Worm (Caenorhabditis elegans) whole organism, L4 larva: Measurements from ENCODE around the gene unc-50.
A peak's percentile ranks its signal among the peaks of the same experiment; 100 is the strongest.

Experiments used
- D1046.2 ChIP-seq: fragments of 200-800 bp; sonication (Bioruptor generic); IDR thresholded peaks from 2 replicates; pipeline ENCODE4 v1.3.6; 2022; ENCODE audit warnings: missing genetic modification characterization, missing compliant biosample characterization
- Y105C5A.15 ChIP-seq: fragments of 200-800 bp; sonication (Bioruptor generic); IDR thresholded peaks from 2 replicates; pipeline ENCODE4 v1.3.6; 2022; ENCODE audit warnings: missing genetic modification characterization, missing compliant biosample characterization
- Y48G9A.11 ChIP-seq: fragments of 200-800 bp; sonication (Bioruptor generic); IDR thresholded peaks from 2 replicates; pipeline ENCODE4 v1.3.6; 2022; ENCODE audit warnings: missing genetic modification reagents, missing genetic modification characterization, missing compliant biosample characterization
- Y75B8A.6 ChIP-seq: fragments of 200-800 bp; sonication (Bioruptor generic); IDR thresholded peaks from 2 replicates; pipeline ENCODE4 v1.3.6; 2022; ENCODE audit warnings: missing genetic modification reagents, missing genetic modification characterization, missing compliant biosample characterization
- ZK337.2 ChIP-seq: fragments of 200-800 bp; sonication (Bioruptor generic); IDR thresholded peaks from 2 replicates; pipeline ENCODE4 v1.3.6; 2022; ENCODE audit warnings: missing genetic modification reagents, missing genetic modification characterization, missing compliant biosample characterization
- ama-1 ChIP-seq: fragments of 150-350 bp; optimal IDR thresholded peaks from 2 replicates; lab custom pipeline; 2014; ENCODE audit warnings: inconsistent platforms, mixed read lengths
- attf-4 ChIP-seq: sonication (generic microtip); optimal IDR thresholded peaks from 3 replicates; lab custom pipeline; 2017; ENCODE audit warnings: missing biosample characterization, missing genetic modification characterization
- ceh-20 ChIP-seq: fragments of 200-800 bp; sonication (Bioruptor generic); IDR thresholded peaks from 2 replicates; pipeline ENCODE4 v1.3.6; 2022; ENCODE audit warnings: missing genetic modification reagents, missing genetic modification characterization, missing compliant biosample characterization
- ceh-44 ChIP-seq: fragments of 200-800 bp; sonication (Bioruptor generic); IDR thresholded peaks from 2 replicates; pipeline ENCODE4 v1.3.6; 2022; ENCODE audit warnings: missing genetic modification reagents, missing genetic modification characterization, missing compliant biosample characterization
- ces-1 ChIP-seq: fragments of 150-350 bp; sonication (generic microtip); optimal IDR thresholded peaks from 4 replicates; lab custom pipeline; 2014; ENCODE audit warnings: missing biosample characterization, missing genetic modification reagents, missing genetic modification characterization
- ctbp-1 ChIP-seq: fragments of 200-800 bp; sonication (Bioruptor generic); IDR thresholded peaks from 2 replicates; pipeline ENCODE4 v1.3.6; 2022; ENCODE audit warnings: missing genetic modification reagents, missing genetic modification characterization, missing compliant biosample characterization
- daf-16 ChIP-seq, 3 experiments: sonication (generic microtip); optimal IDR thresholded peaks; 2 replicates each; lab custom pipeline; 2016 to 2017; ENCODE audit warnings: missing genetic modification characterization in 3 of 3, missing genetic modification reagents in 3 of 3, mild to moderate bottlenecking in 2 of 3, missing compliant biosample characterization in 2 of 3, missing biosample characterization in 1 of 3, moderate library complexity in 1 of 3
- daf-8 ChIP-seq: fragments of 200-800 bp; sonication (Bioruptor generic); IDR thresholded peaks from 2 replicates; pipeline ENCODE4 v1.3.6; 2022; ENCODE audit warnings: missing genetic modification characterization, missing compliant biosample characterization
- dmd-9 ChIP-seq: fragments of 200-800 bp; sonication (Bioruptor generic); IDR thresholded peaks from 2 replicates; pipeline ENCODE4 v1.3.6; 2022; ENCODE audit warnings: missing genetic modification reagents, missing genetic modification characterization, missing compliant biosample characterization
- dve-1 ChIP-seq: sonication (generic microtip); optimal IDR thresholded peaks from 2 replicates; lab custom pipeline; 2017; ENCODE audit warnings: antibody characterized with exemption, mild to moderate bottlenecking, missing genetic modification characterization, missing compliant biosample characterization; ENCODE audit not compliant: insufficient read depth
- fkh-10 ChIP-seq: fragments of 150-350 bp; optimal IDR thresholded peaks from 2 replicates; lab custom pipeline; 2014; ENCODE audit warnings: missing biosample characterization, missing genetic modification reagents, missing genetic modification characterization
- fos-1 ChIP-seq: fragments of 150-350 bp; optimal IDR thresholded peaks from 2 replicates; lab custom pipeline; 2014; ENCODE audit warnings: missing biosample characterization, missing genetic modification characterization
- hif-1 ChIP-seq, 2 experiments: sonication (generic microtip); optimal IDR thresholded peaks; 2 replicates each; lab custom pipeline; 2016 to 2017; ENCODE audit warnings: missing compliant biosample characterization in 2 of 2, missing genetic modification characterization in 2 of 2, missing genetic modification reagents in 2 of 2, missing genotype in 2 of 2, mild to moderate bottlenecking in 1 of 2
- hlh-30 ChIP-seq: sonication (generic microtip); optimal IDR thresholded peaks from 2 replicates; lab custom pipeline; 2017; ENCODE audit warnings: antibody characterized with exemption, mild to moderate bottlenecking, missing genetic modification characterization, missing compliant biosample characterization; ENCODE audit not compliant: insufficient read depth
- hmg-1.1 ChIP-seq: fragments of 200-800 bp; sonication (Bioruptor generic); IDR thresholded peaks from 2 replicates; pipeline ENCODE4 v1.3.6; 2022; ENCODE audit warnings: missing genetic modification reagents, missing genetic modification characterization, missing compliant biosample characterization
- jun-1 ChIP-seq: fragments of 150-350 bp; optimal IDR thresholded peaks from 2 replicates; lab custom pipeline; 2014; ENCODE audit warnings: missing biosample characterization, missing genetic modification reagents, missing genetic modification characterization
- lin-13 ChIP-seq: fragments of 150-350 bp; optimal IDR thresholded peaks from 2 replicates; lab custom pipeline; 2014; ENCODE audit warnings: missing biosample characterization, missing genetic modification reagents, missing genetic modification characterization
- lin-15B ChIP-seq: fragments of 150-350 bp; sonication (generic microtip); optimal IDR thresholded peaks from 3 replicates; lab custom pipeline; 2014; ENCODE audit warnings: missing biosample characterization, missing genetic modification characterization
- madf-5 ChIP-seq, 2 experiments: fragments of 200-800 bp; sonication (Bioruptor generic); IDR thresholded peaks; 2 replicates each; pipeline ENCODE4 v1.3.6; 2022; ENCODE audit warnings: missing compliant biosample characterization in 2 of 2, missing genetic modification characterization in 2 of 2
- madf-9 ChIP-seq: fragments of 200-800 bp; sonication (Bioruptor generic); conservative IDR thresholded peaks from 2 replicates; pipeline ENCODE4 v1.3.6; 2022; ENCODE audit warnings: missing genetic modification reagents, missing genetic modification characterization, missing compliant biosample characterization
- mes-2 ChIP-seq: sonication (generic microtip); optimal IDR thresholded peaks from 2 replicates; lab custom pipeline; 2016; ENCODE audit warnings: missing genotype, mild to moderate bottlenecking, missing genetic modification characterization, missing compliant biosample characterization; ENCODE audit not compliant: poor library complexity, severe bottlenecking
- mxl-3 ChIP-seq: fragments of 200-800 bp; sonication (Bioruptor generic); optimal IDR thresholded peaks from 2 replicates; lab custom pipeline; 2018; ENCODE audit warnings: mild to moderate bottlenecking, missing genetic modification characterization, missing compliant biosample characterization
- nhr-10 ChIP-seq: fragments of 150-350 bp; optimal IDR thresholded peaks from 2 replicates; lab custom pipeline; 2014; ENCODE audit warnings: missing biosample characterization, missing genetic modification characterization
- nhr-102 ChIP-seq: sonication (generic microtip); optimal IDR thresholded peaks from 2 replicates; lab custom pipeline; 2016; ENCODE audit warnings: mild to moderate bottlenecking, missing genetic modification characterization, moderate library complexity, missing compliant biosample characterization
- nhr-11 ChIP-seq: fragments of 150-350 bp; optimal IDR thresholded peaks from 2 replicates; lab custom pipeline; 2014; ENCODE audit warnings: missing biosample characterization, missing genetic modification characterization
- nhr-111 ChIP-seq: fragments of 200-800 bp; sonication (Bioruptor generic); optimal IDR thresholded peaks from 2 replicates; lab custom pipeline; 2018; ENCODE audit warnings: mild to moderate bottlenecking, missing genetic modification characterization, missing compliant biosample characterization
- nhr-237 ChIP-seq: sonication (generic microtip); optimal IDR thresholded peaks from 2 replicates; lab custom pipeline; 2017; ENCODE audit warnings: missing biosample characterization, missing genetic modification characterization
- nhr-28 ChIP-seq: fragments of 150-350 bp; optimal IDR thresholded peaks from 2 replicates; lab custom pipeline; 2014; ENCODE audit warnings: missing biosample characterization, missing genetic modification characterization
- nhr-42 ChIP-seq: fragments of 200-800 bp; sonication (Bioruptor generic); IDR thresholded peaks from 2 replicates; pipeline ENCODE4 v1.3.6; 2022; ENCODE audit warnings: missing genetic modification characterization, missing compliant biosample characterization
- nhr-6 ChIP-seq: fragments of 150-350 bp; optimal IDR thresholded peaks from 2 replicates; lab custom pipeline; 2014; ENCODE audit warnings: missing biosample characterization, missing genetic modification characterization
- php-3 ChIP-seq: fragments of 200-800 bp; sonication (Bioruptor generic); IDR thresholded peaks from 2 replicates; pipeline ENCODE4 v1.3.6; 2022; ENCODE audit warnings: missing genetic modification reagents, missing genetic modification characterization, missing compliant biosample characterization
- rbr-2 ChIP-seq: sonication (generic microtip); optimal IDR thresholded peaks from 2 replicates; lab custom pipeline; 2016; ENCODE audit warnings: missing genotype, missing genetic modification characterization, missing compliant biosample characterization
- skn-1 ChIP-seq: fragments of 150-350 bp; optimal IDR thresholded peaks from 2 replicates; lab custom pipeline; 2014; ENCODE audit warnings: missing biosample characterization, missing genetic modification characterization
- snpc-1.2 ChIP-seq: fragments of 200-800 bp; sonication (Bioruptor generic); IDR thresholded peaks from 2 replicates; pipeline ENCODE4 v1.3.6; 2022; ENCODE audit warnings: missing genetic modification reagents, missing genetic modification characterization, missing compliant biosample characterization
- tag-97 ChIP-seq: fragments of 200-800 bp; sonication (Bioruptor generic); IDR thresholded peaks from 2 replicates; pipeline ENCODE4 v1.3.6; 2022; ENCODE audit warnings: missing genetic modification characterization, missing compliant biosample characterization
- unc-130 ChIP-seq: sonication (generic microtip); optimal IDR thresholded peaks from 2 replicates; lab custom pipeline; 2016; ENCODE audit warnings: missing genetic modification reagents, missing genetic modification characterization, missing compliant biosample characterization
- unc-39 ChIP-seq: sonication (generic microtip); optimal IDR thresholded peaks from 2 replicates; lab custom pipeline; 2017; ENCODE audit warnings: missing biosample characterization, missing genetic modification characterization
- unc-62 ChIP-seq, 3 experiments: fragments of 150-350 bp in 1 of 3; sonication (generic microtip); optimal IDR thresholded peaks in 2 of 3; peaks in 1 of 3; 1 replicate in 1 of 3; 2 replicates in 2 of 3; lab custom pipeline; 2014 to 2017; ENCODE audit warnings: missing biosample characterization in 3 of 3, missing genetic modification characterization in 3 of 3, missing genetic modification reagents in 3 of 3, missing genotype in 1 of 3
- vab-7 ChIP-seq: fragments of 200-800 bp; sonication (Bioruptor generic); IDR thresholded peaks from 2 replicates; pipeline ENCODE4 v1.3.6; 2022; ENCODE audit warnings: missing genetic modification reagents, missing genetic modification characterization, missing compliant biosample characterization
- zag-1 ChIP-seq: fragments of 150-350 bp; optimal IDR thresholded peaks from 2 replicates; lab custom pipeline; 2014; ENCODE audit warnings: missing biosample characterization, missing genetic modification characterization
- zfp-2 ChIP-seq: sonication (generic microtip); optimal IDR thresholded peaks from 2 replicates; lab custom pipeline; 2016; ENCODE audit warnings: mild to moderate bottlenecking, missing genetic modification characterization, missing compliant biosample characterization
- zfp-3 ChIP-seq: fragments of 200-800 bp; sonication (Bioruptor generic); conservative IDR thresholded peaks from 2 replicates; pipeline ENCODE4 v1.3.6; 2022; ENCODE audit warnings: missing genetic modification reagents, missing genetic modification characterization, missing compliant biosample characterization
- zip-2 ChIP-seq: fragments of 150-350 bp; optimal IDR thresholded peaks from 2 replicates; lab custom pipeline; 2014; ENCODE audit warnings: missing biosample characterization, missing genetic modification characterization

The unc-50 gene

DNA sequence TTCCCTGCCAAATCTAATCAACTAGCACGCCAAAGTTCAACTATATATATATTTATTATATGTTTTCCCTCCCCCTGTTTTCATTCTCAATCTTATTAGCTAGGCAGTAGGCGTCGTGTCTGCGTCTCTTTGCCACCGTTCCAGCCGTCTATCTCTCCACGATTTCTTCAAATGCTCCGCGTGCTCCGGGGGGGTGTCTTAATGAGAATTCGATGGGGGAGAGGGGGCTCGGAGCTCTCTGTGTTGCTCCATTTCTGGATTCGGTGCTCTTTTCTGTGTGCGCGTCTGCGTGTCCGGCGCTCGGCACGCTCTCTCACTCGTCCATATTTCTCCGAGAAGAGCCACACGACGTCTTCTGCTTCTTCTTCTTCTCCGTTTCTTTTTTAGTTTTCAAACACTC, 33.7 kb downstream of the unc-50 start (continued):
- TF ChIP-seq dmd-9 (GFP tag; lab: Robert Waterston, UW) (no peak), ceh-20 (no peak), snpc-1.2 (no peak), Y105C5A.15 (GFP tag; lab: Robert Waterston, UW) (no peak), nhr-11 (peak; percentile 13), nhr-237 (tag; lab: Kevin White, UChicago) (no peak), mes-2 (tag; lab: Kevin White, UChicago) (peak; percentile 9), ctbp-1 (GFP tag; lab: Robert Waterston, UW) (peak; percentile 94; the same call in 1 of the 2 replicates), nhr-6 (no peak), hmg-1.1 (GFP tag; lab: Robert Waterston, UW) (peak; percentile 74), lin-13 (peak; percentile 19), mxl-3 (GFP tag; lab: Kevin White, UChicago) (peak; percentile 28), unc-62 (GFP tag; optimal IDR thresholded peaks at IDR 0.05 in 1 of 2; lab: Kevin White, UChicago) (peak in 1 of 2 experiments; percentile 82), unc-62 (tag; optimal IDR thresholded peaks at IDR 0.05; lab: Kevin White, UChicago) (no peak), jun-1 (tag; lab: Kevin White, UChicago) (no peak), zag-1 (peak; percentile 33), unc-130 (GFP tag; lab: Kevin White, UChicago) (no peak), hlh-30 (tag; lab: Kevin White, UChicago) (peak; percentile 65), hif-1 (tag; optimal IDR thresholded peaks at IDR 0.05; lab: Kevin White, UChicago) (peak in 1 of 2 experiments; percentile 55), ces-1 (GFP tag; lab: Kevin White, UChicago) (peak; percentile 84), nhr-102 (tag; lab: Kevin White, UChicago) (no peak), lin-15B (tag; lab: Kevin White, UChicago) (no peak), daf-8 (GFP tag; lab: Robert Waterston, UW) (no peak), rbr-2 (tag; lab: Kevin White, UChicago) (peak; percentile 85), D1046.2 (GFP tag; lab: Robert Waterston, UW) (0 out of 2 replicates have a peak, but pooled peaks have one; percentile 72), skn-1 (tag; lab: Kevin White, UChicago) (no peak), dve-1 (tag; lab: Kevin White, UChicago) (no peak), zfp-2 (tag; lab: Kevin White, UChicago) (no peak), php-3 (no peak), fkh-10 (GFP tag; lab: Kevin White, UChicago) (peak; percentile 61), nhr-111 (GFP tag; lab: Kevin White, UChicago) (no peak), zip-2 (tag; lab: Kevin White, UChicago) (no peak), nhr-10 (tag; lab: Kevin White, UChicago) (no peak), ama-1 (lab: Kevin White, UChicago) (no peak), madf-9 (GFP tag; lab: Robert Waterston, UW) (peak; percentile 49; the same call in 1 of the 2 replicates)

DNA sequence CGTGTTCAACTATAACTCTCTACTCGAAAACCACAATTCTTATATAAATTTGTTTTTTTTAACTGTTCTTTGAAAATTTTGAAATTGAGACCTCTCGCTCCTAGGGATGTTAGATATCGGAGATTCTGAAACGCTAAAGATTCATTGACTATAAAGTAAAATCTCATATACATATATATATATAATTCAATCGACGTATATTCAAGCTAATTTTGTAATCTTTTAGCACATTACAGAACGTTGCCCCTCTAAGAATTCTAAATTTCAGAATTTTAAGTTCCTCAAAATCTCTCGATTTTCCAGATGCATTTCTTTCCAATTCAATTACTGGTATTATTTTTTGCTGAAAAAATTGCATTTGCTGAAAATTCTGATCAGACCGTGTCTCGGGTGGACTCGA, 39.1 kb downstream of the unc-50 start, which contains the start of gene pad-2:
pad-2 (plus strand) TSS at position 301 of the 400 bp plus-strand sequence.
- no peak for TF ChIP-seq daf-16 (GFP tag; optimal IDR thresholded peaks at IDR 0.05; lab: Kevin White, UChicago)
- TF ChIP-seq daf-16 (tag; optimal IDR thresholded peaks at IDR 0.05; lab: Kevin White, UChicago) = no peak
- no peak for TF ChIP-seq vab-7
- TF ChIP-seq Y48G9A.11 (GFP tag; lab: Robert Waterston, UW) = no peak
- TF ChIP-seq Y75B8A.6 (GFP tag; lab: Robert Waterston, UW) = no peak
- TF ChIP-seq fos-1 = no peak
- no peak for TF ChIP-seq unc-39 (tag; lab: Kevin White, UChicago)
- no peak for TF ChIP-seq ces-1 (GFP tag; lab: Kevin White, UChicago)
- no peak for TF ChIP-seq zfp-3
- no peak for TF ChIP-seq madf-5 (GFP tag; IDR thresholded peaks at IDR 0.05; lab: Robert Waterston, UW)
- TF ChIP-seq fkh-10 (GFP tag; lab: Kevin White, UChicago) = no peak
- TF ChIP-seq nhr-28 (tag; lab: Kevin White, UChicago) = no peak
- no peak for TF ChIP-seq attf-4
- TF ChIP-seq nhr-10 (tag; lab: Kevin White, UChicago) = no peak
- TF ChIP-seq nhr-42 (GFP tag; lab: Robert Waterston, UW) = no peak
- no peak for TF ChIP-seq nhr-237 (tag; lab: Kevin White, UChicago)
- no peak for TF ChIP-seq ceh-44 (GFP tag; lab: Robert Waterston, UW)
- no peak for TF ChIP-seq ZK337.2 (GFP tag; lab: Robert Waterston, UW)
- TF ChIP-seq tag-97 (GFP tag; lab: Robert Waterston, UW) = no peak
- no peak for TF ChIP-seq dve-1 (tag; lab: Kevin White, UChicago)
